Fruit fly (Drosophila melanogaster) whole organism, wandering third instar larva: ENCODE results near the gene CG8475.

Source experiments
- Abd-B ChIP-seq: fragments of >200 bp; optimal IDR thresholded peaks from 2 replicates; lab custom pipeline; 2017; ENCODE audit warnings: missing biosample characterization, missing genetic modification characterization
- CG32264 ChIP-seq: fragments of 200-800 bp; sonication (Bioruptor generic); optimal IDR thresholded peaks from 2 replicates; lab custom pipeline; 2016; ENCODE audit warnings: missing biosample characterization, missing genetic modification characterization
- CG9705 ChIP-seq: fragments of 200-800 bp; sonication (Bioruptor generic); optimal IDR thresholded peaks from 2 replicates; lab custom pipeline; 2018; ENCODE audit warnings: missing biosample characterization, mild to moderate bottlenecking, missing genetic modification characterization
- CrebA ChIP-seq: fragments of 200-800 bp; sonication (Bioruptor generic); optimal IDR thresholded peaks from 2 replicates; lab custom pipeline; 2016; ENCODE audit warnings: missing biosample characterization, mild to moderate bottlenecking, missing genetic modification characterization, borderline replicate concordance
- Dfd ChIP-seq: fragments of >200 bp; optimal IDR thresholded peaks from 2 replicates; lab custom pipeline; 2017; ENCODE audit warnings: missing biosample characterization, missing genetic modification characterization
- Dif ChIP-seq: fragments of 200-275, 200-300 bp; sonication (Bioruptor generic); optimal IDR thresholded peaks from 2 replicates; lab custom pipeline; 2018; ENCODE audit warnings: missing biosample characterization, missing genetic modification characterization; ENCODE audit not compliant: partially characterized antibody
- HLH106 ChIP-seq: fragments of 200-800 bp; optimal IDR thresholded peaks from 3 replicates; lab custom pipeline; 2019; ENCODE audit warnings: missing biosample characterization, mild to moderate bottlenecking, missing genetic modification characterization, moderate library complexity
- Hnf4 ChIP-seq: fragments of 200-800 bp; sonication (Bioruptor generic); optimal IDR thresholded peaks from 2 replicates; lab custom pipeline; 2016; ENCODE audit warnings: missing biosample characterization, mild to moderate bottlenecking, missing genetic modification characterization
- Hr78 ChIP-seq: fragments of >200 bp; optimal IDR thresholded peaks from 2 replicates; lab custom pipeline; 2017; ENCODE audit warnings: missing biosample characterization, missing genetic modification characterization
- Hr83 ChIP-seq: fragments of 200-300 bp; sonication (Bioruptor generic); optimal IDR thresholded peaks from 2 replicates; lab custom pipeline; 2016; ENCODE audit warnings: missing biosample characterization, mild to moderate bottlenecking, missing genetic modification characterization, moderate library complexity; ENCODE audit not compliant: poor library complexity, severe bottlenecking
- Jra ChIP-seq: sonication (Bioruptor generic); optimal IDR thresholded peaks from 2 replicates; lab custom pipeline; 2016; ENCODE audit warnings: missing biosample characterization, missing genetic modification characterization
- Mio ChIP-seq: sonication (Bioruptor generic); optimal IDR thresholded peaks from 2 replicates; lab custom pipeline; 2016; ENCODE audit warnings: missing biosample characterization, missing genetic modification characterization
- Myc ChIP-seq: fragments of >200 bp; optimal IDR thresholded peaks from 2 replicates; lab custom pipeline; 2017
- N ChIP-seq: fragments of >200 bp; optimal IDR thresholded peaks from 2 replicates; lab custom pipeline; 2018; ENCODE audit warnings: missing biosample characterization, missing external identifiers, missing genetic modification characterization
- OdsH ChIP-seq: fragments of 200-800 bp; sonication (Bioruptor generic); optimal IDR thresholded peaks from 2 replicates; lab custom pipeline; 2016; ENCODE audit warnings: missing biosample characterization, mild to moderate bottlenecking, missing genetic modification characterization
- Rel ChIP-seq, 2 experiments: fragments of 200-800 bp; sonication (Bioruptor generic) in 1 of 2; optimal IDR thresholded peaks; 2 replicates in 1 of 2; 3 replicates in 1 of 2; lab custom pipeline; 2016 to 2019; ENCODE audit warnings: mild to moderate bottlenecking in 2 of 2, missing biosample characterization in 2 of 2, missing genetic modification characterization in 2 of 2, moderate library complexity in 1 of 2
- Sp1 ChIP-seq: fragments of 200-800 bp; sonication (Bioruptor generic); optimal IDR thresholded peaks from 3 replicates; lab custom pipeline; 2019; ENCODE audit warnings: missing biosample characterization, mild to moderate bottlenecking, missing genetic modification characterization, moderate library complexity
- Vsx2 ChIP-seq: fragments of 200-300, 225-300 bp; sonication (Bioruptor generic); optimal IDR thresholded peaks from 2 replicates; lab custom pipeline; 2018; ENCODE audit warnings: missing biosample characterization, missing genetic modification characterization; ENCODE audit not compliant: partially characterized antibody
- dmrt93B ChIP-seq: fragments of 200-800 bp; sonication (Bioruptor generic); optimal IDR thresholded peaks from 2 replicates; lab custom pipeline; 2018; ENCODE audit warnings: missing biosample characterization, mild to moderate bottlenecking, missing genetic modification characterization
- ey ChIP-seq: fragments of 200-800 bp; sonication (Bioruptor generic); optimal IDR thresholded peaks from 2 replicates; lab custom pipeline; 2016; ENCODE audit warnings: missing biosample characterization, missing genetic modification characterization
- foxo ChIP-seq, 2 experiments: fragments of 200-800 bp; sonication (Bioruptor generic); optimal IDR thresholded peaks; 2 replicates in 1 of 2; 3 replicates in 1 of 2; lab custom pipeline; 2016 to 2017; ENCODE audit warnings: missing biosample characterization in 2 of 2, missing genetic modification characterization in 2 of 2
- fru ChIP-seq: fragments of 200-800 bp; sonication (Bioruptor generic); optimal IDR thresholded peaks from 3 replicates; lab custom pipeline; 2016; ENCODE audit warnings: missing biosample characterization, mild to moderate bottlenecking, missing genetic modification characterization
- h ChIP-seq: fragments of 200-800 bp; sonication (Bioruptor generic); optimal IDR thresholded peaks from 3 replicates; lab custom pipeline; 2016; ENCODE audit warnings: missing biosample characterization, mild to moderate bottlenecking, missing genetic modification characterization
- lola ChIP-seq: fragments of >200 bp; optimal IDR thresholded peaks from 2 replicates; lab custom pipeline; 2017; ENCODE audit warnings: missing biosample characterization, missing genetic modification characterization
- psq ChIP-seq: fragments of 200-800 bp; sonication (Bioruptor generic); optimal IDR thresholded peaks from 3 replicates; lab custom pipeline; 2017; ENCODE audit warnings: missing biosample characterization, mild to moderate bottlenecking, missing genetic modification characterization, moderate library complexity
- rgr ChIP-seq: fragments of 200-800 bp; sonication (Bioruptor generic); optimal IDR thresholded peaks from 3 replicates; lab custom pipeline; 2016; ENCODE audit warnings: missing biosample characterization, mild to moderate bottlenecking, missing genetic modification characterization
- sage ChIP-seq: fragments of 200-800 bp; sonication (Bioruptor generic); optimal IDR thresholded peaks from 2 replicates; lab custom pipeline; 2016; ENCODE audit warnings: missing biosample characterization, mild to moderate bottlenecking, missing genetic modification characterization
- tai ChIP-seq: sonication (Bioruptor generic); optimal IDR thresholded peaks from 2 replicates; lab custom pipeline; 2016; ENCODE audit warnings: missing biosample characterization, missing genetic modification characterization
- usp ChIP-seq: fragments of >200 bp; optimal IDR thresholded peaks from 2 replicates; lab custom pipeline; 2017; ENCODE audit warnings: missing biosample characterization, missing genetic modification characterization
- woc ChIP-seq: sonication (Bioruptor generic); optimal IDR thresholded peaks from 2 replicates; lab custom pipeline; 2016; ENCODE audit warnings: missing biosample characterization, mild to moderate bottlenecking, missing genetic modification characterization

The CG8475 gene

dm6 chr2L:8146994-8147661 lies 49.6 kb downstream of the CG8475 start, which contains the start of gene CG31606:
Gene CG31606, plus strand, starts transcription at chr2L:8147611.
- TF ChIP-seq Hr78 (no peak), rgr (GFP tag; lab: Kevin White, UChicago) (no peak), ey (no peak), Rel (GFP tag; optimal IDR thresholded peaks at IDR 0.05; lab: Kevin White, UChicago) (no peak), Rel (tag; optimal IDR thresholded peaks at IDR 0.05; lab: Kevin White, UChicago) (no peak), N (GFP tag; lab: Kevin White, UChicago) (no peak), woc (no peak), lola (GFP tag; lab: Kevin White, UChicago) (no peak), sage (GFP tag; lab: Kevin White, UChicago) (no peak), CrebA (GFP tag; lab: Kevin White, UChicago) (no peak), CG32264 (GFP tag; lab: Kevin White, UChicago) (no peak), HLH106 (tag; lab: Kevin White, UChicago) (no peak), Vsx2 (GFP tag; lab: Kevin White, UChicago) (no peak), Sp1 (GFP tag; lab: Kevin White, UChicago) (no peak), OdsH (GFP tag; lab: Kevin White, UChicago) (no peak)

dm6 chr2L:8145067-8145808 lies 51.5 kb downstream of the CG8475 start, which contains the start of the genes CG42763 and CG43394:
Gene CG42763, minus strand, starts transcription at chr2L:8145107.
Gene CG43394, plus strand, starts transcription at chr2L:8145758.
- no peak for TF ChIP-seq fru (GFP tag; lab: Kevin White, UChicago)
- no peak for TF ChIP-seq Mio (GFP tag; lab: Kevin White, UChicago)
- peak; percentile 15 for TF ChIP-seq tai (GFP tag; lab: Kevin White, UChicago)
- TF ChIP-seq woc: peak; percentile 9

- TF ChIP-seq CG9705 (GFP tag; lab: Kevin White, UChicago) (no peak), Myc (lab: Kevin White, UChicago) (no peak), usp (GFP tag; lab: Kevin White, UChicago) (no peak), foxo (GFP tag; optimal IDR thresholded peaks at IDR 0.05; lab: Kevin White, UChicago) (no peak), Rel (GFP tag; optimal IDR thresholded peaks at IDR 0.05; lab: Kevin White, UChicago) (no peak), Rel (tag; optimal IDR thresholded peaks at IDR 0.05; lab: Kevin White, UChicago) (no peak), Abd-B (GFP tag; lab: Kevin White, UChicago) (no peak), Hnf4 (GFP tag; lab: Kevin White, UChicago) (no peak), lola (GFP tag; lab: Kevin White, UChicago) (no peak), dmrt93B (GFP tag; lab: Kevin White, UChicago) (no peak), rgr (GFP tag; lab: Kevin White, UChicago) (no peak), woc (no peak), CG32264 (GFP tag; lab: Kevin White, UChicago) (no peak), Hr83 (GFP tag; lab: Kevin White, UChicago) (no peak), psq (no peak), Jra (GFP tag; lab: Kevin White, UChicago) (no peak), Hr78 (no peak), Dif (GFP tag; lab: Kevin White, UChicago) (no peak)
Measured at dm6 chr2L:8143947-8144346, 52.8 kb downstream of the CG8475 start, which contains the start of gene CG42762. Gene CG42762, minus strand, starts transcription at chr2L:8144047.

dm6 chr2L:8142760-8143159 lies 54.0 kb downstream of the CG8475 start:
- TF ChIP-seq Dif (GFP tag; lab: Kevin White, UChicago): no peak
- no peak for TF ChIP-seq Hnf4 (GFP tag; lab: Kevin White, UChicago)
- TF ChIP-seq foxo (GFP tag; optimal IDR thresholded peaks at IDR 0.05; lab: Kevin White, UChicago): no peak
- peak; percentile 8 for TF ChIP-seq Vsx2 (GFP tag; lab: Kevin White, UChicago)
- TF ChIP-seq psq: peak; percentile 13
- no peak for TF ChIP-seq tai (GFP tag; lab: Kevin White, UChicago)
- no peak for TF ChIP-seq h (GFP tag; lab: Kevin White, UChicago)
- no peak for TF ChIP-seq HLH106 (tag; lab: Kevin White, UChicago)
- TF ChIP-seq Rel (GFP tag; optimal IDR thresholded peaks at IDR 0.05; lab: Kevin White, UChicago): peak; percentile 78
- TF ChIP-seq Rel (tag; optimal IDR thresholded peaks at IDR 0.05; lab: Kevin White, UChicago): no peak
- TF ChIP-seq Dfd (GFP tag; lab: Kevin White, UChicago): no peak
- TF ChIP-seq sage (GFP tag; lab: Kevin White, UChicago): no peak
